Worm (Caenorhabditis elegans) whole organism, L2 larva: Measurements from ENCODE around the gene nas-25.
A peak's percentile ranks its signal among the peaks of the same experiment; 100 is the strongest.

Experiments
- C34F6.9 ChIP-seq: fragments of 150-350 bp; optimal IDR thresholded peaks from 2 replicates; lab custom pipeline; 2014; ENCODE audit warnings: missing biosample characterization, missing genetic modification characterization
- F13H6.1 ChIP-seq: sonication (generic microtip); optimal IDR thresholded peaks from 2 replicates; lab custom pipeline; 2016; ENCODE audit warnings: missing genetic modification characterization, missing compliant biosample characterization
- R02D3.7 ChIP-seq: fragments of 150-350 bp; optimal IDR thresholded peaks from 2 replicates; lab custom pipeline; 2014; ENCODE audit warnings: missing biosample characterization, missing genetic modification characterization
- Y55F3AM.14 ChIP-seq: fragments of 200-800 bp; sonication (Bioruptor generic); optimal IDR thresholded peaks from 2 replicates; lab custom pipeline; 2018; ENCODE audit warnings: mild to moderate bottlenecking, missing genetic modification characterization, missing compliant biosample characterization
- ZK546.5 ChIP-seq: sonication (generic microtip); optimal IDR thresholded peaks from 2 replicates; lab custom pipeline; 2017; ENCODE audit warnings: missing biosample characterization, missing genetic modification characterization
- alr-1 ChIP-seq: fragments of 150-350 bp; optimal IDR thresholded peaks from 2 replicates; lab custom pipeline; 2014; ENCODE audit warnings: missing biosample characterization, missing genetic modification characterization
- aly-2 ChIP-seq: fragments of 150-350 bp; optimal IDR thresholded peaks from 2 replicates; lab custom pipeline; 2014; ENCODE audit warnings: missing biosample characterization, missing genetic modification characterization
- ama-1 ChIP-seq: fragments of 150-350 bp; optimal IDR thresholded peaks from 2 replicates; lab custom pipeline; 2018; ENCODE audit warnings: inconsistent platforms
- blmp-1 ChIP-seq: sonication (generic microtip); optimal IDR thresholded peaks from 2 replicates; lab custom pipeline; 2017; ENCODE audit warnings: missing genetic modification characterization, mild to moderate bottlenecking, missing compliant biosample characterization, antibody characterized with exemption, moderate library complexity; ENCODE audit not compliant: insufficient read depth
- ceh-82 ChIP-seq: fragments of 150-350 bp; optimal IDR thresholded peaks from 2 replicates; lab custom pipeline; 2014; ENCODE audit warnings: missing biosample characterization, missing genetic modification characterization
- crh-2 ChIP-seq: sonication (generic microtip); optimal IDR thresholded peaks from 2 replicates; lab custom pipeline; 2017; ENCODE audit warnings: missing biosample characterization, missing genetic modification characterization
- dmd-4 ChIP-seq: sonication (generic microtip); optimal IDR thresholded peaks from 2 replicates; lab custom pipeline; 2017; ENCODE audit warnings: missing biosample characterization, missing genetic modification characterization
- egl-27 ChIP-seq: sonication (generic microtip); optimal IDR thresholded peaks from 3 replicates; lab custom pipeline; 2017; ENCODE audit warnings: missing biosample characterization, missing genetic modification reagents, missing genetic modification characterization
- elt-1 ChIP-seq: fragments of 150-350 bp; optimal IDR thresholded peaks from 2 replicates; lab custom pipeline; 2014; ENCODE audit warnings: missing biosample characterization, missing genetic modification characterization
- elt-3 ChIP-seq: sonication (generic microtip); optimal IDR thresholded peaks from 2 replicates; lab custom pipeline; 2017; ENCODE audit warnings: missing biosample characterization, missing genetic modification characterization
- fos-1 ChIP-seq: fragments of 150-350 bp; optimal IDR thresholded peaks from 2 replicates; lab custom pipeline; 2014; ENCODE audit warnings: missing biosample characterization, missing genetic modification characterization
- gmeb-1 ChIP-seq: fragments of 150-350 bp; optimal IDR thresholded peaks from 2 replicates; lab custom pipeline; 2014; ENCODE audit warnings: missing biosample characterization, missing genetic modification characterization
- lin-13 ChIP-seq: fragments of 150-350 bp; optimal IDR thresholded peaks from 2 replicates; lab custom pipeline; 2014; ENCODE audit warnings: missing biosample characterization, missing genetic modification reagents, missing genetic modification characterization
- lsy-2 ChIP-seq, 2 experiments: fragments of 150-350 bp in 1 of 2; sonication (generic microtip) in 1 of 2; optimal IDR thresholded peaks; 2 replicates each; lab custom pipeline; 2014 to 2017; ENCODE audit warnings: missing biosample characterization in 2 of 2, missing genetic modification characterization in 2 of 2
- mbf-1 ChIP-seq: sonication (generic microtip); optimal IDR thresholded peaks from 2 replicates; lab custom pipeline; 2017; ENCODE audit warnings: missing biosample characterization, missing genetic modification characterization
- mdl-1 ChIP-seq, 2 experiments: fragments of 150-350 bp in 1 of 2; sonication (generic microtip) in 1 of 2; optimal IDR thresholded peaks; 2 replicates each; lab custom pipeline; 2017; ENCODE audit warnings: missing biosample characterization in 2 of 2, missing genetic modification characterization in 2 of 2
- nhr-10 ChIP-seq: sonication (generic microtip); optimal IDR thresholded peaks from 2 replicates; lab custom pipeline; 2017; ENCODE audit warnings: missing biosample characterization, missing genetic modification characterization
- nhr-11 ChIP-seq: fragments of 150-350 bp; optimal IDR thresholded peaks from 2 replicates; lab custom pipeline; 2014; ENCODE audit warnings: missing biosample characterization, missing genetic modification characterization
- nhr-129 ChIP-seq: fragments of 150-350 bp; optimal IDR thresholded peaks from 2 replicates; lab custom pipeline; 2014; ENCODE audit warnings: missing biosample characterization, missing genetic modification characterization
- nhr-21 ChIP-seq: fragments of 150-350 bp; optimal IDR thresholded peaks from 2 replicates; lab custom pipeline; 2014; ENCODE audit warnings: missing biosample characterization, missing genetic modification characterization
- nhr-23 ChIP-seq: fragments of 150-350 bp; optimal IDR thresholded peaks from 2 replicates; lab custom pipeline; 2014; ENCODE audit warnings: missing biosample characterization, missing genetic modification reagents, missing genetic modification characterization
- nhr-237 ChIP-seq: fragments of 150-350 bp; optimal IDR thresholded peaks from 2 replicates; lab custom pipeline; 2014; ENCODE audit warnings: missing biosample characterization, missing genetic modification characterization
- nhr-25 ChIP-seq: fragments of 150-350 bp; sonication (generic microtip); optimal IDR thresholded peaks from 3 replicates; lab custom pipeline; 2014; ENCODE audit warnings: missing biosample characterization, missing genetic modification characterization
- nhr-6 ChIP-seq: fragments of 150-350 bp; optimal IDR thresholded peaks from 2 replicates; lab custom pipeline; 2014; ENCODE audit warnings: missing biosample characterization, missing genetic modification characterization
- nhr-77 ChIP-seq: fragments of 150-350 bp; optimal IDR thresholded peaks from 2 replicates; lab custom pipeline; 2014; ENCODE audit warnings: missing biosample characterization, missing genetic modification characterization
- sem-4 ChIP-seq: fragments of 150-350 bp; optimal IDR thresholded peaks from 2 replicates; lab custom pipeline; 2014; ENCODE audit warnings: missing biosample characterization, missing genetic modification reagents, missing genetic modification characterization
- sma-3 ChIP-seq: sonication (generic microtip); optimal IDR thresholded peaks from 2 replicates; lab custom pipeline; 2016; ENCODE audit warnings: missing genetic modification reagents, missing genetic modification characterization, missing compliant biosample characterization
- sma-9 ChIP-seq, 2 experiments: fragments of 150-350 bp in 1 of 2; sonication (generic microtip) in 1 of 2; optimal IDR thresholded peaks; 2 replicates each; lab custom pipeline; 2014 to 2016; ENCODE audit warnings: missing genetic modification characterization in 2 of 2, mild to moderate bottlenecking in 1 of 2, missing biosample characterization in 1 of 2, missing compliant biosample characterization in 1 of 2, missing genetic modification reagents in 1 of 2, moderate library complexity in 1 of 2
- snpc-4 ChIP-seq: fragments of 150-350 bp; optimal IDR thresholded peaks from 2 replicates; lab custom pipeline; 2014; ENCODE audit warnings: missing biosample characterization, missing genetic modification characterization
- unc-39 ChIP-seq: fragments of 150-350 bp; optimal IDR thresholded peaks from 2 replicates; lab custom pipeline; 2014; ENCODE audit warnings: missing biosample characterization, missing genetic modification characterization
- unc-55 ChIP-seq: fragments of 150-350 bp; sonication (generic microtip); optimal IDR thresholded peaks from 3 replicates; lab custom pipeline; 2014; ENCODE audit warnings: missing biosample characterization, missing genetic modification reagents, missing genetic modification characterization
- zag-1 ChIP-seq: fragments of 150-350 bp; optimal IDR thresholded peaks from 2 replicates; lab custom pipeline; 2014; ENCODE audit warnings: missing biosample characterization, missing genetic modification characterization
- ztf-1 ChIP-seq: fragments of 200-800 bp; sonication (Bioruptor generic); conservative IDR thresholded peaks from 2 replicates; pipeline ENCODE4 v1.3.6; 2022; ENCODE audit warnings: missing genetic modification characterization, missing compliant biosample characterization
- ztf-11 ChIP-seq: sonication (generic microtip); optimal IDR thresholded peaks from 2 replicates; lab custom pipeline; 2017; ENCODE audit warnings: missing biosample characterization, missing genetic modification characterization
- ztf-4 ChIP-seq: fragments of 150-350 bp; optimal IDR thresholded peaks from 2 replicates; lab custom pipeline; 2014; ENCODE audit warnings: missing biosample characterization, missing genetic modification characterization

Gene nas-25

DNA sequence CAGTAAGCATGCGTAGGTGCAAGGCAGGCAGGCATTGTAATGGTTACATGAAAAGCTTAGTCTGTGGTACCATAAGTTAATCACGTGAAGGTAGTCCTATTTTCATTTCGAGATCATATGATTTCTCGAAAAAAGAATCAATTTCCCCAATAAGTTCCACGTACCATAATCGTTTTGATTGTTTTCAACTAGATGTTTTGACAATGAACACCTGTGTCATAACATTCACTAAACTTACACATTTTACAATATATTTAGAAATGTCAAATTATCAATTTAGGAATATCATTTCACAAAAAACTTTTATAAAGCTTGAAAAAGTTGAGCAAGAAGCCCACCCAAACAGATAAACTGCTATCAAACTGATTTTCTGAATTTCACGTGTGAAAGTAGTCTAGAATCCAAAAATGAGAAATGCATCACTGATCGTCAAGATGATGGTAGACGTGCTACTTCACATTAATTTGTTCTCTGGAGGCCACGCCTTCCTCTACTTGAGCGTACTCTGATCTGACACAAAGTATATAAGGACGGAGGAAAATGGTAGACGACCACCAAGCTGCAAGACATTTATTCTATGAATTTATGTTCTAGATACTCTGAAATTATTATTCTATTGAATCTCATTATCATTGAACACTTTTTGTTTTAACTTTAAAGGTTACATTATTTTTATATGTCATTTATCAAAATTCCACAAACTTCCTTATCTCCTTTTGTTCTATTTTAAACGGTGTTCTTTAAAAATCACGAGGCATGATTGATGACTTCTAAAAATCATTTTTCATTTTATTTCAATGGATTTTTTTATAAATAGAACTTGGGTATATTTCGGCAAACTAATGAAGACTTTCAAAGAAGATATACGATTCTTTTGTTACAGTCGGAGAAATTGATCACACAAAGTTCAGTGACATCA is 6.6 kb upstream of the nas-25 start, which contains the start of gene F46C5.10 (continued):
- TF ChIP-seq elt-1 (tag; lab: Kevin White, UChicago): no peak
- no peak for TF ChIP-seq dmd-4 (tag; lab: Kevin White, UChicago)
- TF ChIP-seq ztf-1 (GFP tag; lab: Robert Waterston, UW): no peak
- TF ChIP-seq Y55F3AM.14: no peak
- no peak for TF ChIP-seq nhr-237 (tag; lab: Kevin White, UChicago)
- TF ChIP-seq mbf-1 (tag; lab: Kevin White, UChicago): no peak
- TF ChIP-seq nhr-25 (tag; lab: Kevin White, UChicago): peak; percentile 84

DNA sequence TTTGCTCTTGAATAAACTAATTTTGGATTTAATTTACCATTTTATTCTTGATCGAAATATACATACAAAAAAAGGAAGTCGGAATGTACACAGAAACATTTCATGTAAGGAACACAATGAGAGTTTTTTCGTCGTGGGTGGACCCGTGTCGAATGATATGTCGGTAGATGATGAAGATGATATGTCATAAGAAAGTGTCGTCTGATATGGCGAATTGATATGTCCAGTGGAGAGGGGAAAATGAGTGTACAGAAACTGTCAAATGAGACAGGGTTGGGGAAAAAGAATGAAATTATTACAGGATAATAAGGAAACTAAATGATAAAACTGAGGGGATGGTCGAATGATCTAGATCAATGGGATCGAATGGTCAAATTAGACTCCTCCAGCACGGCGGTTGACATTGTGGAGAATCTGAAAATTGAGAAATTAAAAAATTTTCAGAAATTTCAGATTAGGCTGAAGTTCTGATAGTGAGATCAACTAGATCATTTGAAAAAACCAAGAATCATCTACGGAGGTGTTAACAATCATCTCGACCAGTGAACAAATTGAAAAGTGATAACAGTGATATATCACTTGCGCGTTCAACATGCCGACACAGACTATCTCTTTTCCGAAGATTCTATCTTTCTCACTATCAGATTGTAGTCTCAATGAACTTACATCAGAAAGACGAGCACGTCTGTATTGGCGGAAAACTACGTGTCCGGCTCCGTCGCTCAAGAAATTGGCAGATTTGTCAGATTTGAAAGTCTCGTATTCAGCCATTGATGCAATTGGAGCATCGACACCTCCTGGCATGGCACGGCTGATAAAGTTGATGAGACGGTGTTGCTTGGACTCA is 5.5 kb upstream of the nas-25 start:
- TF ChIP-seq sma-9 (GFP tag; optimal IDR thresholded peaks at IDR 0.05; lab: Kevin White, UChicago) (peak; percentile 78), sma-9 (tag; optimal IDR thresholded peaks at IDR 0.05; lab: Kevin White, UChicago) (no peak), fos-1 (tag; lab: Kevin White, UChicago) (peak; percentile 37), F13H6.1 (tag; lab: Kevin White, UChicago) (no peak), nhr-23 (no peak), R02D3.7 (tag; lab: Kevin White, UChicago) (no peak), sma-3 (GFP tag; lab: Kevin White, UChicago) (peak; percentile 14), alr-1 (tag; lab: Kevin White, UChicago) (no peak), nhr-21 (peak; percentile 89), ztf-4 (peak; percentile 39), nhr-11 (tag; lab: Kevin White, UChicago) (no peak), nhr-10 (tag; lab: Kevin White, UChicago) (no peak), nhr-237 (tag; lab: Kevin White, UChicago) (no peak), blmp-1 (tag; lab: Kevin White, UChicago) (peak; percentile 10), nhr-129 (tag; lab: Kevin White, UChicago) (peak; percentile 1), ama-1 (lab: Kevin White, UChicago) (peak; percentile 93), unc-39 (tag; lab: Kevin White, UChicago) (no peak), nhr-25 (tag; lab: Kevin White, UChicago) (peak; percentile 49)

DNA sequence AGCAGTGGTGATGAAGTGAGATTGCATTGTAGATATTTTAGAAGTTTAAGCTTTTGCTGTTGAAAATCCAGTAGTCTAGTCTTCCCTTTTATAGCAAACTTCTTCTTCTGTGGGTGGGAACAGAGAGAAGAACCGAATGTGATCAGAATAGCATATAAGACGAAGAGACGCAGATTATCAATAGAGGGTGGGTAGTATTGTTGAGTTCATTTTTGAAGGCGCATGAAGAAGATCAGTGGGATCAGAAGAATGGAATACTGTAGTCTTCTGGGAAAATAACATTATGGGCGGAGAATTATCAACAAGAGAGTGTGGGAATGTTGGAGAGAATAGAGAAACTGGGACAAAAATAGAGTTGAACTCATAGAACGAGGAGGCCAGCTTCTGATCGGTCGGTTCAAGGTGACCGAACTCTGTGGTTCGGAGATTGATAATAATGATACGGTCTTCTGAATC is 4.7 kb upstream of the nas-25 start, which contains the start of gene F46C5.1:
F46C5.1 (minus strand) TSS at position 51 of the 456 bp plus-strand sequence.
- no peak for TF ChIP-seq unc-55 (GFP tag; lab: Kevin White, UChicago)
- no peak for TF ChIP-seq nhr-11 (tag; lab: Kevin White, UChicago)
- TF ChIP-seq dmd-4 (tag; lab: Kevin White, UChicago): no peak
- no peak for TF ChIP-seq lsy-2 (tag; optimal IDR thresholded peaks at IDR 0.05; lab: Kevin White, UChicago)
- no peak for TF ChIP-seq nhr-237 (tag; lab: Kevin White, UChicago)
- no peak for TF ChIP-seq ceh-82
- TF ChIP-seq alr-1 (tag; lab: Kevin White, UChicago): no peak
- no peak for TF ChIP-seq zag-1 (tag; lab: Kevin White, UChicago)

DNA sequence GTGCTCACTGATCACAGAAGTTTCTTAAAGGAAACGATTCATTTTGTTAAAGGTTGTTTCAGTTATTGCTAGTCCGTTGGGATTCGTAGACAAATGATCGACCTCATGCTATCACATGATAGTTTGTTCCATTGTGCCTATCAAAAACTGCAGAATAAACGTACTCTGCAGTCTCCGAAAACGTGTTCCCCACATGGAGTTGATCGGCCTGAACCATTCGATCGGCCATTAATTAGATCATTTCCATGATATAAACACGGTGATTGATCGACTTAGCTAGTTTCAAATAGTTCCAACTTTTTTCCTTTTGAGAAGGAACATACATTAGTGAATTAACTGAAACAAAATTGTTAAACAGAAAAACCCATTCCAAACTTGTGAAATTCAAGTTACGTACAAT is 3.2 kb upstream of the nas-25 start:
- no peak for TF ChIP-seq F13H6.1 (tag; lab: Kevin White, UChicago)
- no peak for TF ChIP-seq nhr-77
- TF ChIP-seq sem-4 (tag; lab: Kevin White, UChicago): no peak
- TF ChIP-seq mdl-1 (tag; optimal IDR thresholded peaks at IDR 0.05; lab: Kevin White, UChicago): peak in 1 of 2 experiments; percentile 45
- TF ChIP-seq nhr-25 (tag; lab: Kevin White, UChicago): peak; percentile 59
- TF ChIP-seq ZK546.5: no peak
- no peak for TF ChIP-seq elt-3
- peak; percentile 53 for TF ChIP-seq blmp-1 (tag; lab: Kevin White, UChicago)
- peak; percentile 96 for TF ChIP-seq sma-9 (GFP tag; optimal IDR thresholded peaks at IDR 0.05; lab: Kevin White, UChicago)
- TF ChIP-seq sma-9 (tag; optimal IDR thresholded peaks at IDR 0.05; lab: Kevin White, UChicago): no peak
- no peak for TF ChIP-seq C34F6.9
- TF ChIP-seq mbf-1 (tag; lab: Kevin White, UChicago): no peak
- TF ChIP-seq nhr-237 (tag; lab: Kevin White, UChicago): no peak
- TF ChIP-seq crh-2 (tag; lab: Kevin White, UChicago): peak; percentile 9
- TF ChIP-seq ztf-4: no peak
- TF ChIP-seq Y55F3AM.14: no peak
- TF ChIP-seq fos-1 (tag; lab: Kevin White, UChicago): no peak
- TF ChIP-seq ceh-82: no peak
- peak; percentile 69 for TF ChIP-seq sma-3 (GFP tag; lab: Kevin White, UChicago)
- TF ChIP-seq lin-13 (GFP tag; lab: Kevin White, UChicago): no peak
- peak; percentile 45 for TF ChIP-seq nhr-6 (tag; lab: Kevin White, UChicago)
- no peak for TF ChIP-seq ztf-11 (tag; lab: Kevin White, UChicago)
- no peak for TF ChIP-seq aly-2
- no peak for TF ChIP-seq egl-27 (tag; lab: Kevin White, UChicago)
- no peak for TF ChIP-seq zag-1 (tag; lab: Kevin White, UChicago)
- TF ChIP-seq unc-39 (tag; lab: Kevin White, UChicago): no peak
- no peak for TF ChIP-seq snpc-4 (tag; lab: Kevin White, UChicago)
- TF ChIP-seq gmeb-1 (tag; lab: Kevin White, UChicago): no peak
- no peak for TF ChIP-seq R02D3.7 (tag; lab: Kevin White, UChicago)
- TF ChIP-seq unc-55 (GFP tag; lab: Kevin White, UChicago): no peak
